Worm (Caenorhabditis elegans) whole organism, young adult: ENCODE results near the gene F01F1.3.

Source experiments
- B0035.1 ChIP-seq: sonication (generic microtip); optimal IDR thresholded peaks from 2 replicates; lab custom pipeline; 2016; ENCODE audit warnings: missing genetic modification characterization, mild to moderate bottlenecking, missing compliant biosample characterization, missing genotype, missing genetic modification reagents
- B0336.3 ChIP-seq: fragments of 200-800 bp; sonication (Bioruptor generic); IDR thresholded peaks from 2 replicates; pipeline ENCODE4 v1.3.6; 2022; ENCODE audit warnings: missing genetic modification characterization, missing compliant biosample characterization
- C06A6.2 ChIP-seq: fragments of 200-800 bp; sonication (Bioruptor generic); conservative IDR thresholded peaks from 2 replicates; pipeline ENCODE4 v1.3.6; 2022; ENCODE audit warnings: missing genetic modification characterization, missing compliant biosample characterization
- C17E4.6 ChIP-seq: fragments of 200-800 bp; sonication (Bioruptor generic); IDR thresholded peaks from 2 replicates; pipeline ENCODE4 v1.3.6; 2022; ENCODE audit warnings: missing genetic modification reagents, missing genetic modification characterization, missing compliant biosample characterization
- F22D6.2 ChIP-seq: sonication (generic microtip); optimal IDR thresholded peaks from 2 replicates; lab custom pipeline; 2016; ENCODE audit warnings: mild to moderate bottlenecking, missing genetic modification characterization, missing compliant biosample characterization
- F37B4.10 ChIP-seq: fragments of 200-800 bp; sonication (Bioruptor generic); IDR thresholded peaks from 2 replicates; pipeline ENCODE4 v1.3.6; 2022; ENCODE audit warnings: missing genetic modification characterization, missing compliant biosample characterization
- F39B2.1 ChIP-seq: fragments of 200-800 bp; sonication (Bioruptor generic); IDR thresholded peaks from 2 replicates; pipeline ENCODE4 v1.3.6; 2022; ENCODE audit warnings: missing genetic modification reagents, missing genetic modification characterization, missing compliant biosample characterization
- F49E8.2 ChIP-seq: sonication (generic microtip); optimal IDR thresholded peaks from 3 replicates; lab custom pipeline; 2017; ENCODE audit warnings: missing genetic modification characterization, mild to moderate bottlenecking, missing compliant biosample characterization, antibody characterized with exemption, moderate library complexity; ENCODE audit not compliant: insufficient read depth
- F55B11.4 ChIP-seq: sonication (generic microtip); optimal IDR thresholded peaks from 2 replicates; lab custom pipeline; 2016; ENCODE audit warnings: missing compliant biosample characterization, missing genetic modification characterization, borderline replicate concordance; ENCODE audit not compliant: insufficient read depth
- T07F8.4 ChIP-seq: sonication (generic microtip); optimal IDR thresholded peaks from 2 replicates; lab custom pipeline; 2016; ENCODE audit warnings: mild to moderate bottlenecking, missing genetic modification characterization, moderate library complexity, missing compliant biosample characterization
- Y53G8AR.9 ChIP-seq: fragments of 200-800 bp; sonication (Bioruptor generic); conservative IDR thresholded peaks from 2 replicates; pipeline ENCODE4 v1.3.6; 2022; ENCODE audit warnings: missing genetic modification reagents, missing genetic modification characterization, missing compliant biosample characterization
- Y56A3A.18 ChIP-seq: fragments of 200-800 bp; sonication (Bioruptor generic); IDR thresholded peaks from 2 replicates; pipeline ENCODE4 v1.3.6; 2022; ENCODE audit warnings: missing genetic modification reagents, missing genetic modification characterization, missing compliant biosample characterization
- ZK185.1 ChIP-seq: sonication (generic microtip); optimal IDR thresholded peaks from 2 replicates; lab custom pipeline; 2016; ENCODE audit warnings: mild to moderate bottlenecking, missing genetic modification characterization, missing compliant biosample characterization; ENCODE audit not compliant: poor library complexity, severe bottlenecking
- atf-7 ChIP-seq: sonication (generic microtip); optimal IDR thresholded peaks from 2 replicates; lab custom pipeline; 2017; ENCODE audit warnings: mild to moderate bottlenecking, missing genetic modification characterization, missing compliant biosample characterization
- attf-3 ChIP-seq: fragments of 200-800 bp; sonication (Bioruptor generic); conservative IDR thresholded peaks from 2 replicates; pipeline ENCODE4 v1.3.6; 2022; ENCODE audit warnings: missing genetic modification reagents, missing genetic modification characterization, missing compliant biosample characterization
- attf-6 ChIP-seq: fragments of 200-800 bp; sonication (Bioruptor generic); IDR thresholded peaks from 2 replicates; pipeline ENCODE4 v1.3.6; 2022; ENCODE audit warnings: missing genetic modification reagents, missing genetic modification characterization, missing compliant biosample characterization
- cebp-2 ChIP-seq: fragments of 200-800 bp; sonication (Bioruptor generic); IDR thresholded peaks from 2 replicates; pipeline ENCODE4 v1.3.6; 2022; ENCODE audit warnings: missing genetic modification characterization, missing compliant biosample characterization
- ceh-100 ChIP-seq: fragments of 200-800 bp; sonication (Bioruptor generic); IDR thresholded peaks from 2 replicates; pipeline ENCODE4 v1.3.6; 2022; ENCODE audit warnings: missing genetic modification reagents, missing genetic modification characterization, missing compliant biosample characterization
- ceh-79 ChIP-seq: sonication (generic microtip); optimal IDR thresholded peaks from 2 replicates; lab custom pipeline; 2017; ENCODE audit warnings: mild to moderate bottlenecking, missing genetic modification characterization, missing compliant biosample characterization
- chd-7 ChIP-seq: sonication (generic microtip); optimal IDR thresholded peaks from 2 replicates; lab custom pipeline; 2016; ENCODE audit warnings: mild to moderate bottlenecking, missing genetic modification characterization, moderate library complexity, missing compliant biosample characterization
- dpl-1 ChIP-seq: fragments of 150-350 bp; optimal IDR thresholded peaks from 2 replicates; lab custom pipeline; 2014; ENCODE audit warnings: missing biosample characterization, missing genetic modification reagents, missing genetic modification characterization
- egl-44 ChIP-seq: fragments of 200-800 bp; sonication (Bioruptor generic); IDR thresholded peaks from 2 replicates; pipeline ENCODE4 v1.3.6; 2022; ENCODE audit warnings: missing genetic modification reagents, missing genetic modification characterization, missing compliant biosample characterization
- gei-17 ChIP-seq: fragments of 200-800 bp; sonication (Bioruptor generic); optimal IDR thresholded peaks from 2 replicates; lab custom pipeline; 2018; ENCODE audit warnings: mild to moderate bottlenecking, missing genetic modification characterization, missing compliant biosample characterization
- him-1 ChIP-seq: sonication (generic microtip); optimal IDR thresholded peaks from 2 replicates; lab custom pipeline; 2016; ENCODE audit warnings: missing genotype, missing genetic modification reagents, missing genetic modification characterization, missing compliant biosample characterization
- hlh-12 ChIP-seq: sonication (generic microtip); optimal IDR thresholded peaks from 2 replicates; lab custom pipeline; 2016; ENCODE audit warnings: missing genetic modification characterization, missing compliant biosample characterization
- hmg-1.2 ChIP-seq: fragments of 200-800 bp; sonication (Bioruptor generic); IDR thresholded peaks from 2 replicates; pipeline ENCODE4 v1.3.6; 2022; ENCODE audit warnings: missing genetic modification reagents, missing genetic modification characterization, missing compliant biosample characterization
- let-526 ChIP-seq: fragments of 200-800 bp; sonication (Bioruptor generic); IDR thresholded peaks from 2 replicates; pipeline ENCODE4 v1.3.6; 2022; ENCODE audit warnings: missing genetic modification reagents, missing genetic modification characterization, missing compliant biosample characterization
- let-607 ChIP-seq, 2 experiments: fragments of 200-800 bp in 1 of 2; sonication (Bioruptor generic) in 1 of 2; sonication (generic microtip) in 1 of 2; optimal IDR thresholded peaks; 2 replicates each; lab custom pipeline; 2016 to 2018; ENCODE audit warnings: mild to moderate bottlenecking in 2 of 2, missing compliant biosample characterization in 2 of 2, missing genetic modification characterization in 2 of 2, moderate library complexity in 2 of 2, missing genotype in 1 of 2
- lin-26 ChIP-seq: fragments of 200-800 bp; sonication (Bioruptor generic); IDR thresholded peaks from 2 replicates; pipeline ENCODE4 v1.3.6; 2022; ENCODE audit warnings: missing genetic modification reagents, missing genetic modification characterization, missing compliant biosample characterization
- lin-40 ChIP-seq: sonication (generic microtip); optimal IDR thresholded peaks from 2 replicates; lab custom pipeline; 2016; ENCODE audit warnings: missing genetic modification characterization, mild to moderate bottlenecking, missing compliant biosample characterization, missing genotype, missing genetic modification reagents
- lin-54 ChIP-seq: fragments of 200-800 bp; sonication (Bioruptor generic); optimal IDR thresholded peaks from 2 replicates; lab custom pipeline; 2018; ENCODE audit warnings: mild to moderate bottlenecking, missing genetic modification characterization, missing compliant biosample characterization
- madf-6 ChIP-seq: fragments of 200-800 bp; sonication (Bioruptor generic); IDR thresholded peaks from 2 replicates; pipeline ENCODE4 v1.3.6; 2022; ENCODE audit warnings: missing genetic modification reagents, missing genetic modification characterization, missing compliant biosample characterization
- mxl-1 ChIP-seq: sonication (generic microtip); optimal IDR thresholded peaks from 2 replicates; lab custom pipeline; 2016; ENCODE audit warnings: missing genetic modification characterization, missing compliant biosample characterization
- nhr-120 ChIP-seq: fragments of 200-800 bp; sonication (Bioruptor generic); IDR thresholded peaks from 2 replicates; pipeline ENCODE4 v1.3.6; 2022; ENCODE audit warnings: missing genetic modification characterization, missing compliant biosample characterization
- nhr-27 ChIP-seq: fragments of 200-800 bp; sonication (Bioruptor generic); optimal IDR thresholded peaks from 2 replicates; lab custom pipeline; 2018; ENCODE audit warnings: mild to moderate bottlenecking, missing genetic modification characterization, moderate library complexity, missing compliant biosample characterization
- nhr-90 ChIP-seq: sonication (generic microtip); optimal IDR thresholded peaks from 2 replicates; lab custom pipeline; 2016; ENCODE audit warnings: missing genotype, mild to moderate bottlenecking, missing genetic modification characterization, missing compliant biosample characterization
- rcor-1 ChIP-seq: fragments of 200-800 bp; sonication (Bioruptor generic); IDR thresholded peaks from 2 replicates; pipeline ENCODE4 v1.3.6; 2022; ENCODE audit warnings: missing genetic modification reagents, missing genetic modification characterization, missing compliant biosample characterization
- repo-1 ChIP-seq: sonication (generic microtip); optimal IDR thresholded peaks from 2 replicates; lab custom pipeline; 2017; ENCODE audit warnings: mild to moderate bottlenecking, missing genetic modification characterization, missing compliant biosample characterization
- snpc-1.3 ChIP-seq: sonication (generic microtip); optimal IDR thresholded peaks from 2 replicates; lab custom pipeline; 2017; ENCODE audit warnings: missing genetic modification characterization, mild to moderate bottlenecking, missing compliant biosample characterization, antibody characterized with exemption, moderate library complexity, missing genotype, missing genetic modification reagents; ENCODE audit not compliant: insufficient read depth
- snpc-4 ChIP-seq, 5 experiments: fragments of 150-350 bp in 1 of 5; sonication (generic microtip) in 4 of 5; optimal IDR thresholded peaks; 2 replicates each; lab custom pipeline; 2014 to 2018; ENCODE audit warnings: missing genetic modification characterization in 5 of 5, missing biosample characterization in 3 of 5, antibody characterized with exemption in 2 of 5, mild to moderate bottlenecking in 2 of 5, missing compliant biosample characterization in 2 of 5, missing genotype in 2 of 5, moderate library complexity in 2 of 5, missing genetic modification reagents in 1 of 5
- tbx-9 ChIP-seq: sonication (generic microtip); optimal IDR thresholded peaks from 2 replicates; lab custom pipeline; 2016; ENCODE audit warnings: borderline replicate concordance, missing genetic modification characterization, inconsistent platforms, missing compliant biosample characterization
- tlf-1 ChIP-seq: fragments of 200-800 bp; sonication (Bioruptor generic); optimal IDR thresholded peaks from 2 replicates; lab custom pipeline; 2018; ENCODE audit warnings: mild to moderate bottlenecking, missing genetic modification characterization, missing compliant biosample characterization
- unc-130 ChIP-seq: sonication (generic microtip); optimal IDR thresholded peaks from 2 replicates; lab custom pipeline; 2016; ENCODE audit warnings: missing genetic modification reagents, missing genetic modification characterization, missing compliant biosample characterization
- unc-62 ChIP-seq: fragments of 150-350 bp; optimal IDR thresholded peaks from 2 replicates; lab custom pipeline; 2014; ENCODE audit warnings: missing biosample characterization, missing genetic modification reagents, missing genetic modification characterization
- zim-3 ChIP-seq: sonication (generic microtip); optimal IDR thresholded peaks from 2 replicates; lab custom pipeline; 2017; ENCODE audit warnings: mild to moderate bottlenecking, missing genetic modification characterization, moderate library complexity, missing compliant biosample characterization
- ztf-18 ChIP-seq: sonication (generic microtip); optimal IDR thresholded peaks from 2 replicates; lab custom pipeline; 2016; ENCODE audit warnings: missing genotype, mild to moderate bottlenecking, missing genetic modification characterization, missing compliant biosample characterization
- ztf-22 ChIP-seq: fragments of 200-800 bp; sonication (Bioruptor generic); optimal IDR thresholded peaks from 2 replicates; lab custom pipeline; 2018; ENCODE audit warnings: mild to moderate bottlenecking, missing genetic modification characterization, moderate library complexity, missing compliant biosample characterization
- ztf-25 ChIP-seq: fragments of 200-800 bp; sonication (Bioruptor generic); IDR thresholded peaks from 2 replicates; pipeline ENCODE4 v1.3.6; 2022; ENCODE audit warnings: missing genetic modification reagents, missing genetic modification characterization, missing compliant biosample characterization

Gene F01F1.3

DNA sequence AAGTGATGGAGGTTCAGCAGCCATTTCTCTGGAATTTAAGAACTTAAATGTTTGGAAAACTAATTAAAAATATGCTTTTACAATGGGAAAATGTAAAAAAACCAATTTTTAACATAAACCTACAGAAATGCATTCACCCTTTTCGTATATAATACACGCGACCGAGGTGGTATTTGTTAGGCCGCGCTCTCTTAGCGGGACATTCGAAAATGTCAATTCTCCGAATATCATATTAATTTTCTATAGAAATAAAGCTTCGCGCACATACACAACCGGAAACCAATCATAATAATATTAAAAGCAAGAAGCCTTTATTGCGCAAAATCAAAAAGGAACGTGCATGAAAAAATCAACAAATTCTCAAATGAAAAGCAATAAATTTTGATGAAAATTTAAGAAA, 18.5 kb upstream of the F01F1.3 start, which contains the start of gene ddx-23 (continued):
- TF ChIP-seq attf-6 (GFP tag; lab: Robert Waterston, UW): no peak
- no peak for TF ChIP-seq let-526 (GFP tag; lab: Robert Waterston, UW)
- TF ChIP-seq F37B4.10 (GFP tag; lab: Robert Waterston, UW): no peak
- TF ChIP-seq ceh-100: no peak
- peak; percentile 57 for TF ChIP-seq ZK185.1 (tag; lab: Kevin White, UChicago)
- TF ChIP-seq dpl-1 (GFP tag; lab: Kevin White, UChicago): peak; percentile 8
- TF ChIP-seq gei-17 (GFP tag; lab: Kevin White, UChicago): peak; percentile 12
- no peak for TF ChIP-seq F55B11.4 (tag; lab: Kevin White, UChicago)
- peak; percentile 40; the same call in 1 of the 2 replicates for TF ChIP-seq B0336.3 (GFP tag; lab: Robert Waterston, UW)
- peak; percentile 68 for TF ChIP-seq madf-6 (GFP tag; lab: Robert Waterston, UW)
- TF ChIP-seq repo-1 (tag; lab: Kevin White, UChicago): peak; percentile 62
- no peak for TF ChIP-seq rcor-1
- 0 out of 2 replicates have a peak, but pooled peaks have one; percentile 65 for TF ChIP-seq Y56A3A.18
- no peak for TF ChIP-seq cebp-2
- TF ChIP-seq hmg-1.2: no peak
- peak; percentile 68; the same call in 1 of the 2 replicates for TF ChIP-seq F39B2.1 (GFP tag; lab: Robert Waterston, UW)
- TF ChIP-seq let-607 (tag; optimal IDR thresholded peaks at IDR 0.05; lab: Kevin White, UChicago): no peak
- no peak for TF ChIP-seq unc-62
- no peak for TF ChIP-seq nhr-27
- TF ChIP-seq F22D6.2 (tag; lab: Kevin White, UChicago): no peak
- TF ChIP-seq zim-3: no peak
- no peak for TF ChIP-seq nhr-120 (GFP tag; lab: Robert Waterston, UW)
- TF ChIP-seq C06A6.2: no peak
- no peak for TF ChIP-seq snpc-4 (GFP tag; optimal IDR thresholded peaks at IDR 0.05; lab: Kevin White, UChicago)
- TF ChIP-seq snpc-4 (tag; optimal IDR thresholded peaks at IDR 0.05; lab: Kevin White, UChicago): peak in 2 of 4 experiments; percentile 40 to 45
- no peak for TF ChIP-seq B0035.1
- TF ChIP-seq nhr-90: peak; percentile 27
- no peak for TF ChIP-seq atf-7 (tag; lab: Kevin White, UChicago)
- no peak for TF ChIP-seq ztf-22 (GFP tag; lab: Kevin White, UChicago)
- TF ChIP-seq lin-40: peak; percentile 9
- TF ChIP-seq F49E8.2 (tag; lab: Kevin White, UChicago): peak; percentile 30
- TF ChIP-seq snpc-1.3 (tag; lab: Kevin White, UChicago): no peak
- no peak for TF ChIP-seq chd-7
- TF ChIP-seq Y53G8AR.9 (GFP tag; lab: Robert Waterston, UW): no peak; the same call in 1 of the 2 replicates
- peak; percentile 28; the same call in 1 of the 2 replicates for TF ChIP-seq lin-26 (GFP tag; lab: Robert Waterston, UW)
- peak; percentile 15 for TF ChIP-seq ztf-18 (tag; lab: Kevin White, UChicago)
- no peak for TF ChIP-seq tbx-9 (tag; lab: Kevin White, UChicago)
- TF ChIP-seq hlh-12 (tag; lab: Kevin White, UChicago): peak; percentile 28
- TF ChIP-seq ztf-25 (GFP tag; lab: Robert Waterston, UW): no peak
- TF ChIP-seq mxl-1 (tag; lab: Kevin White, UChicago): no peak
- no peak for TF ChIP-seq T07F8.4 (tag; lab: Kevin White, UChicago)
- TF ChIP-seq unc-130 (GFP tag; lab: Kevin White, UChicago): peak; percentile 30
- no peak for TF ChIP-seq egl-44 (GFP tag; lab: Robert Waterston, UW)
- no peak for TF ChIP-seq C17E4.6
- TF ChIP-seq tlf-1: no peak
- TF ChIP-seq him-1 (tag; lab: Kevin White, UChicago): no peak
- TF ChIP-seq attf-3 (GFP tag; lab: Robert Waterston, UW): no peak
- TF ChIP-seq ceh-79 (tag; lab: Kevin White, UChicago): peak; percentile 39
- peak; percentile 35 for TF ChIP-seq lin-54 (GFP tag; lab: Kevin White, UChicago)
